Fruit fly (Drosophila melanogaster) whole organism, embryonic: ENCODE results near the gene PCNA2.

Experiments
- Adf1 ChIP-seq: fragments of 200-800 bp; sonication (Bioruptor generic); IDR thresholded peaks from 2 replicates; pipeline ENCODE4 v1.3.6; 2022; ENCODE audit warnings: missing biosample characterization, missing genetic modification characterization
- CG10321 ChIP-seq: fragments of 200-800 bp; sonication (Bioruptor generic); IDR thresholded peaks from 2 replicates; pipeline ENCODE4 v1.3.6; 2022; ENCODE audit warnings: missing biosample characterization, missing genetic modification characterization
- CG11093 ChIP-seq: fragments of 200-800 bp; sonication (Bioruptor generic); IDR thresholded peaks from 3 replicates; pipeline ENCODE4 v1.3.6; 2022; ENCODE audit warnings: missing biosample characterization, missing genetic modification characterization
- CG11504 ChIP-seq: fragments of 200-800 bp; sonication (Bioruptor generic); optimal IDR thresholded peaks from 3 replicates; lab custom pipeline; 2019; ENCODE audit warnings: missing biosample characterization, mild to moderate bottlenecking, missing genetic modification characterization, moderate library complexity
- CG12219 ChIP-seq: fragments of 200-800 bp; sonication (Bioruptor generic); optimal IDR thresholded peaks from 3 replicates; lab custom pipeline; 2018; ENCODE audit warnings: missing biosample characterization, mild to moderate bottlenecking, missing genetic modification characterization
- CG12769 ChIP-seq: fragments of 200-800 bp; sonication (Bioruptor generic); optimal IDR thresholded peaks from 2 replicates; lab custom pipeline; 2019; ENCODE audit warnings: missing biosample characterization, mild to moderate bottlenecking, missing genetic modification characterization, moderate library complexity
- CG15601 ChIP-seq: fragments of 200-800 bp; sonication (Bioruptor generic); optimal IDR thresholded peaks from 3 replicates; lab custom pipeline; 2019; ENCODE audit warnings: missing biosample characterization, mild to moderate bottlenecking, missing genetic modification characterization, moderate library complexity
- CG1647 ChIP-seq: fragments of 200-800 bp; sonication (Bioruptor generic); optimal IDR thresholded peaks from 3 replicates; lab custom pipeline; 2016; ENCODE audit warnings: missing biosample characterization, missing genetic modification characterization
- CG16813 ChIP-seq: fragments of 200-800 bp; sonication (Bioruptor generic); IDR thresholded peaks from 3 replicates; pipeline ENCODE4 v1.3.6; 2022; ENCODE audit warnings: missing biosample characterization, missing genetic modification characterization; ENCODE audit not compliant: partially characterized antibody
- CG18599 ChIP-seq: fragments of 200-800 bp; sonication (Bioruptor generic); optimal IDR thresholded peaks from 3 replicates; lab custom pipeline; 2017; ENCODE audit warnings: missing biosample characterization, missing genetic modification characterization, mild to moderate bottlenecking, moderate library complexity, missing genetic modification reagents
- CG3065 ChIP-seq: fragments of 200-800 bp; sonication (Bioruptor generic); optimal IDR thresholded peaks from 2 replicates; lab custom pipeline; 2016; ENCODE audit warnings: missing biosample characterization, missing genetic modification characterization
- CG31224 ChIP-seq: fragments of 200-800 bp; sonication (Bioruptor generic); IDR thresholded peaks from 2 replicates; pipeline ENCODE4 v1.3.6; 2022; ENCODE audit warnings: missing biosample characterization, missing genetic modification characterization
- CG3847 ChIP-seq: fragments of 200-800 bp; sonication (Bioruptor generic); IDR thresholded peaks from 2 replicates; pipeline ENCODE4 v1.3.6; 2022; ENCODE audit warnings: missing biosample characterization, missing genetic modification characterization
- CG4328 ChIP-seq: fragments of 200-800 bp; sonication (Bioruptor generic); optimal IDR thresholded peaks from 3 replicates; lab custom pipeline; 2017; ENCODE audit warnings: missing biosample characterization, missing genetic modification reagents, missing genetic modification characterization
- CG4820 ChIP-seq: fragments of 200-800 bp; sonication (Bioruptor generic); optimal IDR thresholded peaks from 3 replicates; lab custom pipeline; 2016; ENCODE audit warnings: missing biosample characterization, missing genetic modification characterization
- CG6765 ChIP-seq: fragments of 200-800 bp; sonication (Bioruptor generic); optimal IDR thresholded peaks from 3 replicates; lab custom pipeline; 2017; ENCODE audit warnings: missing biosample characterization, mild to moderate bottlenecking, missing genetic modification characterization
- CG7963 ChIP-seq: fragments of 200-800 bp; sonication (Bioruptor generic); IDR thresholded peaks from 3 replicates; pipeline ENCODE4 v1.3.6; 2022; ENCODE audit warnings: missing biosample characterization, missing genetic modification characterization; ENCODE audit not compliant: partially characterized antibody
- CG8290 ChIP-seq, 3 experiments: fragments of 200-800 bp; sonication (Bioruptor generic); optimal IDR thresholded peaks; 2 replicates each; lab custom pipeline; 2016 to 2019; ENCODE audit warnings: missing biosample characterization in 3 of 3, missing genetic modification characterization in 3 of 3, mild to moderate bottlenecking in 2 of 3, moderate library complexity in 1 of 3
- Elba2 ChIP-seq: fragments of 200-800 bp; sonication (Bioruptor generic); optimal IDR thresholded peaks from 3 replicates; lab custom pipeline; 2016; ENCODE audit warnings: missing biosample characterization, missing genetic modification characterization
- Fer1 ChIP-seq: fragments of 200-800 bp; sonication (Bioruptor generic); optimal IDR thresholded peaks from 2 replicates; lab custom pipeline; 2017; ENCODE audit warnings: missing biosample characterization, mild to moderate bottlenecking, missing genetic modification characterization
- Hmx ChIP-seq: fragments of 200-800 bp; sonication (Bioruptor generic); optimal IDR thresholded peaks from 2 replicates; lab custom pipeline; 2016; ENCODE audit warnings: missing biosample characterization, missing genetic modification characterization
- Lim3 ChIP-seq: fragments of 200-800 bp; sonication (Bioruptor generic); IDR thresholded peaks from 2 replicates; pipeline ENCODE4 v1.3.6; 2022; ENCODE audit warnings: missing biosample characterization, missing genetic modification characterization
- Max ChIP-seq: fragments of 200-800 bp; sonication (Bioruptor generic); optimal IDR thresholded peaks from 2 replicates; lab custom pipeline; 2016; ENCODE audit warnings: missing biosample characterization, mild to moderate bottlenecking, missing genetic modification characterization
- Opbp ChIP-seq: fragments of 200-800 bp; sonication (Bioruptor generic); IDR thresholded peaks from 3 replicates; pipeline ENCODE4 v1.3.6; 2022; ENCODE audit warnings: missing biosample characterization, missing genetic modification characterization; ENCODE audit not compliant: partially characterized antibody
- Side ChIP-seq: fragments of 200-800 bp; sonication (Bioruptor generic); optimal IDR thresholded peaks from 2 replicates; lab custom pipeline; 2016; ENCODE audit warnings: missing biosample characterization, missing genetic modification characterization
- Sox100B ChIP-seq: fragments of 200-800 bp; sonication (Bioruptor generic); optimal IDR thresholded peaks from 3 replicates; lab custom pipeline; 2018; ENCODE audit warnings: missing biosample characterization, mild to moderate bottlenecking, missing genetic modification characterization
- abd-A ChIP-seq: fragments of 200-800 bp; sonication (Bioruptor generic); optimal IDR thresholded peaks from 3 replicates; lab custom pipeline; 2019; ENCODE audit warnings: missing biosample characterization, mild to moderate bottlenecking, missing genetic modification characterization, moderate library complexity
- amos ChIP-seq: fragments of 200-800 bp; sonication (Bioruptor generic); IDR thresholded peaks from 2 replicates; pipeline ENCODE4 v1.3.6; 2022; ENCODE audit warnings: missing biosample characterization, missing genetic modification characterization; ENCODE audit not compliant: partially characterized antibody
- chm ChIP-seq: fragments of 200-800 bp; sonication (Bioruptor generic); IDR thresholded peaks from 2 replicates; pipeline ENCODE4 v1.3.6; 2022; ENCODE audit warnings: missing biosample characterization, missing genetic modification characterization
- corto ChIP-seq: fragments of 200-800 bp; sonication (Bioruptor generic); optimal IDR thresholded peaks from 2 replicates; lab custom pipeline; 2016; ENCODE audit warnings: missing biosample characterization, mild to moderate bottlenecking, missing genetic modification characterization, moderate library complexity
- crp ChIP-seq, 2 experiments: fragments of 200-800 bp; sonication (Bioruptor generic); optimal IDR thresholded peaks; 2 replicates in 1 of 2; 3 replicates in 1 of 2; lab custom pipeline; 2017; ENCODE audit warnings: missing biosample characterization in 2 of 2, missing genetic modification characterization in 2 of 2, mild to moderate bottlenecking in 1 of 2, moderate library complexity in 1 of 2
- dimm ChIP-seq: fragments of 200-800 bp; sonication (Bioruptor generic); IDR thresholded peaks from 2 replicates; pipeline ENCODE4 v1.3.6; 2022; ENCODE audit warnings: missing biosample characterization, missing genetic modification characterization
- disco-r ChIP-seq: fragments of 200-800 bp; sonication (Bioruptor generic); optimal IDR thresholded peaks from 2 replicates; lab custom pipeline; 2016; ENCODE audit warnings: missing biosample characterization, missing genetic modification characterization
- ewg ChIP-seq: fragments of 200-800 bp; sonication (Bioruptor generic); optimal IDR thresholded peaks from 3 replicates; lab custom pipeline; 2017; ENCODE audit warnings: mild to moderate bottlenecking, missing biosample characterization, missing genetic modification reagents, missing genetic modification characterization
- fru ChIP-seq: fragments of >200 bp; optimal IDR thresholded peaks from 2 replicates; lab custom pipeline; 2017
- h ChIP-seq: fragments of >200 bp; optimal IDR thresholded peaks from 2 replicates; lab custom pipeline; 2017
- insv ChIP-seq, 2 experiments: fragments of 200-800 bp; sonication (Bioruptor generic); optimal IDR thresholded peaks; 3 replicates each; lab custom pipeline; 2016 to 2018; ENCODE audit warnings: missing biosample characterization in 2 of 2, missing genetic modification characterization in 2 of 2
- jing ChIP-seq: fragments of 200-800 bp; sonication (Bioruptor generic); optimal IDR thresholded peaks from 2 replicates; lab custom pipeline; 2018; ENCODE audit warnings: missing biosample characterization, mild to moderate bottlenecking, missing genetic modification characterization
- nmo ChIP-seq: fragments of 200-800 bp; sonication (Bioruptor generic); optimal IDR thresholded peaks from 2 replicates; lab custom pipeline; 2018; ENCODE audit warnings: missing biosample characterization, mild to moderate bottlenecking, missing genetic modification characterization, moderate library complexity
- phol ChIP-seq: fragments of 200-800 bp; sonication (Bioruptor generic); optimal IDR thresholded peaks from 3 replicates; lab custom pipeline; 2018; ENCODE audit warnings: missing biosample characterization, mild to moderate bottlenecking, missing genetic modification characterization, moderate library complexity
- ranshi ChIP-seq: fragments of 200-800 bp; sonication (Bioruptor generic); IDR thresholded peaks from 2 replicates; pipeline ENCODE4 v1.3.6; 2022; ENCODE audit warnings: missing biosample characterization, missing genetic modification characterization
- repo ChIP-seq: fragments of 200-800 bp; sonication (Bioruptor generic); optimal IDR thresholded peaks from 2 replicates; lab custom pipeline; 2016; ENCODE audit warnings: missing biosample characterization, missing genetic modification characterization
- shn ChIP-seq: fragments of 200-800 bp; sonication (Bioruptor generic); optimal IDR thresholded peaks from 3 replicates; lab custom pipeline; 2016; ENCODE audit warnings: missing biosample characterization, missing genetic modification characterization
- sima ChIP-seq: fragments of 200-800 bp; sonication (Bioruptor generic); optimal IDR thresholded peaks from 2 replicates; lab custom pipeline; 2016; ENCODE audit warnings: missing biosample characterization, missing genetic modification characterization
- slou ChIP-seq: fragments of 200-800 bp; sonication (Bioruptor generic); optimal IDR thresholded peaks from 3 replicates; lab custom pipeline; 2016; ENCODE audit warnings: missing biosample characterization, missing genetic modification characterization
- trh ChIP-seq: fragments of 200-800 bp; sonication (Bioruptor generic); optimal IDR thresholded peaks from 2 replicates; lab custom pipeline; 2016; ENCODE audit warnings: missing biosample characterization, missing genetic modification characterization
- tup ChIP-seq: fragments of 200-800 bp; sonication (Bioruptor generic); optimal IDR thresholded peaks from 2 replicates; lab custom pipeline; 2016; ENCODE audit warnings: missing biosample characterization, mild to moderate bottlenecking, missing genetic modification characterization, moderate library complexity
- unpg ChIP-seq: fragments of 200-800 bp; sonication (Bioruptor generic); optimal IDR thresholded peaks from 3 replicates; lab custom pipeline; 2018; ENCODE audit warnings: missing biosample characterization, mild to moderate bottlenecking, missing genetic modification characterization, moderate library complexity
- zen2 ChIP-seq: fragments of 200-800 bp; sonication (Bioruptor generic); IDR thresholded peaks from 3 replicates; pipeline ENCODE4 v1.3.6; 2022; ENCODE audit warnings: missing biosample characterization, missing genetic modification characterization; ENCODE audit not compliant: partially characterized antibody
- zfh1 ChIP-seq: fragments of 200-800 bp; sonication (Bioruptor generic); IDR thresholded peaks from 3 replicates; pipeline ENCODE4 v1.3.6; 2022; ENCODE audit warnings: missing biosample characterization, missing genetic modification characterization

PCNA2 gene

DNA sequence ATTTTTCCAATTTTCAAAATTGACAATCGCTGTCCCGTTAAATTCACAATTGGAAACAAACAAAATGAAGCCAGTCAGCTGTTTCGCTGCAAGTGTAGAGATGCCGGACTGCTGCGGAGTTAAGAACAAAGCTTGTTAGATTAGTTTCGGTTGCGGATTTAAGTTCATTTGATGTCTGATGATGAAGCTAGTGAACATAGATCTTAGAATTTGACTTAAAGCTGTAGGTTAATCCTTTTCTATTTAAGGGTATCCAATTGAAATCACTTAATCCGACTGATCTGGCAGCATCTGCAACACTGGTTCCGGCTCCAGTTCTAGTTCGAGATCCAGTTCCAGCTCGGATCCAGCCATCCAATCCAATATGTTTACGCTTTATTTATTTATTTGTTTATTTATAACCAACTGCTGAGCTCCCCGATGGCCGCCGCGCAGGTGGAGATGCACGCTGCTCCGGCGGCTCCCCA lies at the start of gene PCNA2, which contains the start of gene CG10366 (continued):
- TF ChIP-seq Adf1 (GFP tag; lab: Robert Waterston, UW) (no peak), shn (GFP tag; lab: Kevin White, UChicago) (peak; percentile 74), fru (lab: Kevin White, UChicago) (no peak), CG1647 (GFP tag; lab: Kevin White, UChicago) (peak; percentile 59), Side (GFP tag; lab: Kevin White, UChicago) (peak; percentile 71), slou (GFP tag; lab: Kevin White, UChicago) (peak; percentile 33), Elba2 (peak; percentile 99), dimm (no peak), amos (GFP tag; lab: Robert Waterston, UW) (peak; percentile 58; the same call in 1 of the 2 replicates), Opbp (no peak), tup (GFP tag; lab: Kevin White, UChicago) (peak; percentile 21), sima (no peak), nmo (GFP tag; lab: Kevin White, UChicago) (peak; percentile 81), Max (GFP tag; lab: Kevin White, UChicago) (peak; percentile 76), ranshi (GFP tag; lab: Robert Waterston, UW) (no peak), ewg (GFP tag; lab: Kevin White, UChicago) (peak; percentile 47), CG3847 (GFP tag; lab: Robert Waterston, UW) (peak; percentile 88), repo (peak; percentile 61), CG4820 (GFP tag; lab: Kevin White, UChicago) (peak; percentile 66), CG8290 (GFP tag; optimal IDR thresholded peaks at IDR 0.05; lab: Kevin White, UChicago) (peak; percentile 78), CG8290 (tag; optimal IDR thresholded peaks at IDR 0.05; lab: Kevin White, UChicago) (peak; percentile 60 to 76), chm (no peak), CG6765 (GFP tag; lab: Kevin White, UChicago) (no peak), abd-A (tag; lab: Kevin White, UChicago) (no peak), unpg (peak; percentile 67), CG3065 (peak; percentile 52), CG12769 (peak; percentile 77), CG18599 (GFP tag; lab: Kevin White, UChicago) (peak; percentile 59), zfh1 (peak; percentile 70; the same call in 2 of the 3 replicates), disco-r (GFP tag; lab: Kevin White, UChicago) (no peak), trh (GFP tag; lab: Kevin White, UChicago) (peak; percentile 12), Hmx (GFP tag; lab: Kevin White, UChicago) (no peak), insv (GFP tag; optimal IDR thresholded peaks at IDR 0.05; lab: Kevin White, UChicago) (peak in 1 of 2 experiments; percentile 87), Lim3 (GFP tag; lab: Robert Waterston, UW) (no peak), Sox100B (GFP tag; lab: Kevin White, UChicago) (no peak), CG11093 (GFP tag; lab: Robert Waterston, UW) (no peak), zen2 (no peak), Fer1 (peak; percentile 64), CG15601 (tag; lab: Kevin White, UChicago) (peak; percentile 42), CG31224 (GFP tag; lab: Robert Waterston, UW) (peak; percentile 42; the same call in 1 of the 2 replicates), CG10321 (no peak), CG12219 (GFP tag; lab: Kevin White, UChicago) (no peak), corto (no peak), CG7963 (GFP tag; lab: Robert Waterston, UW) (no peak), CG4328 (GFP tag; lab: Kevin White, UChicago) (peak; percentile 50), jing (GFP tag; lab: Kevin White, UChicago) (peak; percentile 1), CG16813 (GFP tag; lab: Robert Waterston, UW) (no peak), phol (tag; lab: Kevin White, UChicago) (peak; percentile 90), crp (GFP tag; optimal IDR thresholded peaks at IDR 0.05; lab: Kevin White, UChicago) (peak; percentile 86 to 98), CG11504 (tag; lab: Kevin White, UChicago) (peak; percentile 68), h (lab: Kevin White, UChicago) (no peak)
